Fruit fly (Drosophila melanogaster) whole organism, adult: ENCODE data around the gene kibra.

Source experiments
- CG11617 ChIP-seq: fragments of 200-800 bp; sonication (Bioruptor generic); optimal IDR thresholded peaks from 2 replicates; lab custom pipeline; 2017; ENCODE audit warnings: mild to moderate bottlenecking, missing biosample characterization, missing genetic modification reagents, missing genetic modification characterization
- CG12768 ChIP-seq: fragments of 200-800 bp; sonication (Bioruptor generic); optimal IDR thresholded peaks from 2 replicates; lab custom pipeline; 2017; ENCODE audit warnings: missing biosample characterization, missing genetic modification characterization, mild to moderate bottlenecking, moderate library complexity, missing genetic modification reagents
- CG14711 ChIP-seq: fragments of 200-800 bp; sonication (Bioruptor generic); optimal IDR thresholded peaks from 2 replicates; lab custom pipeline; 2018; ENCODE audit warnings: missing biosample characterization, mild to moderate bottlenecking, missing genetic modification characterization, moderate library complexity
- CG1620 ChIP-seq: fragments of 200-800 bp; sonication (Bioruptor generic); optimal IDR thresholded peaks from 2 replicates; lab custom pipeline; 2016; ENCODE audit warnings: missing biosample characterization, missing genetic modification characterization
- CG33017 ChIP-seq: fragments of 200-800 bp; sonication (Bioruptor generic); optimal IDR thresholded peaks from 2 replicates; lab custom pipeline; 2018; ENCODE audit warnings: missing biosample characterization, mild to moderate bottlenecking, missing genetic modification characterization, moderate library complexity
- CG5204 ChIP-seq: fragments of 200-800 bp; sonication (Bioruptor generic); optimal IDR thresholded peaks from 2 replicates; lab custom pipeline; 2016; ENCODE audit warnings: missing biosample characterization, missing genetic modification characterization
- CG7045 ChIP-seq: fragments of 200-800 bp; sonication (Bioruptor generic); optimal IDR thresholded peaks from 2 replicates; lab custom pipeline; 2017; ENCODE audit warnings: missing biosample characterization, mild to moderate bottlenecking, missing genetic modification characterization
- CG7101 ChIP-seq: fragments of 200-800 bp; sonication (Bioruptor generic); optimal IDR thresholded peaks from 2 replicates; lab custom pipeline; 2018; ENCODE audit warnings: missing biosample characterization, mild to moderate bottlenecking, missing genetic modification characterization, moderate library complexity
- Clk ChIP-seq: fragments of 200-800 bp; sonication (Bioruptor generic); optimal IDR thresholded peaks from 2 replicates; lab custom pipeline; 2017; ENCODE audit warnings: missing biosample characterization, missing genetic modification characterization
- Crg-1 ChIP-seq: fragments of 200-800 bp; sonication (Bioruptor generic); optimal IDR thresholded peaks from 2 replicates; lab custom pipeline; 2016; ENCODE audit warnings: missing biosample characterization, missing genetic modification characterization
- Hr96 ChIP-seq: fragments of 200-800 bp; sonication (Bioruptor generic); optimal IDR thresholded peaks from 2 replicates; lab custom pipeline; 2016; ENCODE audit warnings: missing biosample characterization, missing genetic modification characterization
- Mnt ChIP-seq: fragments of 200-800 bp; sonication (Bioruptor generic); optimal IDR thresholded peaks from 2 replicates; lab custom pipeline; 2016; ENCODE audit warnings: missing biosample characterization, mild to moderate bottlenecking, missing genetic modification characterization
- bab1 ChIP-seq: fragments of 200-800 bp; sonication (Bioruptor generic); optimal IDR thresholded peaks from 3 replicates; lab custom pipeline; 2019; ENCODE audit warnings: missing biosample characterization, mild to moderate bottlenecking, missing genetic modification characterization, moderate library complexity
- cic ChIP-seq: fragments of 200-800 bp; sonication (Bioruptor generic); optimal IDR thresholded peaks from 2 replicates; lab custom pipeline; 2017; ENCODE audit warnings: missing biosample characterization, mild to moderate bottlenecking, missing genetic modification characterization, moderate library complexity
- cnc ChIP-seq, 2 experiments: fragments of >200 bp; optimal IDR thresholded peaks; 2 replicates each; lab custom pipeline; 2017
- kay ChIP-seq: fragments of 200-800 bp; sonication (Bioruptor generic); peaks from one replicate; lab custom pipeline; 2016; ENCODE audit warnings: missing biosample characterization, missing genetic modification characterization, borderline replicate concordance
- ovo ChIP-seq: fragments of 200-800 bp; sonication (Bioruptor generic); optimal IDR thresholded peaks from 2 replicates; lab custom pipeline; 2016; ENCODE audit warnings: missing biosample characterization, missing genetic modification characterization
- pad ChIP-seq: fragments of 200-800 bp; sonication (Bioruptor generic); optimal IDR thresholded peaks from 3 replicates; lab custom pipeline; 2017; ENCODE audit warnings: missing biosample characterization, missing genetic modification characterization, mild to moderate bottlenecking, moderate library complexity, missing genetic modification reagents
- tj ChIP-seq: fragments of 200-800 bp; sonication (Bioruptor generic); optimal IDR thresholded peaks from 3 replicates; lab custom pipeline; 2017; ENCODE audit warnings: missing biosample characterization, mild to moderate bottlenecking, missing genetic modification characterization, moderate library complexity
- toe ChIP-seq: fragments of 200-800 bp; sonication (Bioruptor generic); optimal IDR thresholded peaks from 2 replicates; lab custom pipeline; 2016; ENCODE audit warnings: missing biosample characterization, missing genetic modification characterization

Gene kibra

dm6 chr3R:14728713-14729685 lies 4.9 kb upstream of the kibra start:
- no peak for TF ChIP-seq Hr96 (GFP tag; lab: Kevin White, UChicago)
- TF ChIP-seq pad = no peak
- peak; percentile 1 for TF ChIP-seq CG7101 (tag; lab: Kevin White, UChicago)
- peak; percentile 45 for TF ChIP-seq CG14711
- no peak for TF ChIP-seq Crg-1 (GFP tag; lab: Kevin White, UChicago)
- no peak for TF ChIP-seq toe (GFP tag; lab: Kevin White, UChicago)
- TF ChIP-seq kay (GFP tag; lab: Kevin White, UChicago) = peak; percentile 63
- TF ChIP-seq Mnt = no peak
- peak; percentile 80 for TF ChIP-seq tj (GFP tag; lab: Kevin White, UChicago)
- no peak for TF ChIP-seq cic (GFP tag; lab: Kevin White, UChicago)
- no peak for TF ChIP-seq Clk (GFP tag; lab: Kevin White, UChicago)
- no peak for TF ChIP-seq CG1620
- peak; percentile 45 for TF ChIP-seq bab1 (GFP tag; lab: Kevin White, UChicago)
- no peak for TF ChIP-seq ovo (GFP tag; lab: Kevin White, UChicago)
- peak; percentile 27 for TF ChIP-seq CG11617 (GFP tag; lab: Kevin White, UChicago)
- TF ChIP-seq cnc (optimal IDR thresholded peaks at IDR 0.05; lab: Kevin White, UChicago) = no peak
- TF ChIP-seq CG5204 (GFP tag; lab: Kevin White, UChicago) = no peak
- no peak for TF ChIP-seq CG33017 (tag; lab: Kevin White, UChicago)
- TF ChIP-seq CG12768 = no peak
- peak; percentile 18 for TF ChIP-seq CG7045

DNA sequence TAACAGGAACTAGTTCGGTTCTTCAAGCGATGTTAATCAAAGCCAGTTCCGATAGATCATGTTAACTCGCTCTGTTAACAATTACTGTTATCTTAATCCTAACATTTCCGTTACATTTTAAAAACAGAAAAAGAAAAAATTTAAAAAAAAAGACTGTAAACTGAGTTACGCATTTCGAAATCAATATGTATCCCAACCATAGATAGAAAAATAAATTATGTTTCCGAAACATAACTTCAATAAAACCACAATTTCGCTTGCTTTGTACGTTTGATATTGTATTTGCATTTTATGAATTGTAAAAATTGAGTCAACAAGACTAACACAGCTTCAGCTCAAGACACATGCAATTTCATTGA lies 419 bp upstream of the kibra start:
- TF ChIP-seq Mnt = no peak
- no peak for TF ChIP-seq CG12768
- peak; percentile 15 for TF ChIP-seq kay (GFP tag; lab: Kevin White, UChicago)
- no peak for TF ChIP-seq CG7101 (tag; lab: Kevin White, UChicago)
- TF ChIP-seq Hr96 (GFP tag; lab: Kevin White, UChicago) = no peak

DNA sequence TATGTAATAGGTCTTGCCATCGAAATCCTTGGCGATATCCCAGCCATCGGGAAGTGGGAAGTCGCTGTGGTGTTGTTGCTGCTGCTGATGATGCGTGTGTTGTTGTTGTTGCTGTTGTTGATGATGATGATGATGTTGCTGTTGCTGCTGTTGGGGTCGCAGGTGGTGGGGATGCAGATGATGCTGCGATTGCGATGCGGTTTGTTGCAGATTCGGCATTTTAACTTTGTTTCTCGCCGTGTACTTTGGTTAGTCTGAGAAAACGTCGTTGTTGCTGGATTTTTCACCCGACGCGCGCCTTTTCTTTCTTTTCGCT lies 748 bp downstream of the kibra start:
- no peak for TF ChIP-seq tj (GFP tag; lab: Kevin White, UChicago)
- no peak for TF ChIP-seq CG5204 (GFP tag; lab: Kevin White, UChicago)
- no peak for TF ChIP-seq kay (GFP tag; lab: Kevin White, UChicago)
- no peak for TF ChIP-seq ovo (GFP tag; lab: Kevin White, UChicago)
- TF ChIP-seq CG11617 (GFP tag; lab: Kevin White, UChicago) = no peak
- TF ChIP-seq CG7101 (tag; lab: Kevin White, UChicago) = no peak
- TF ChIP-seq bab1 (GFP tag; lab: Kevin White, UChicago) = no peak
- no peak for TF ChIP-seq Hr96 (GFP tag; lab: Kevin White, UChicago)
- no peak for TF ChIP-seq CG14711

DNA sequence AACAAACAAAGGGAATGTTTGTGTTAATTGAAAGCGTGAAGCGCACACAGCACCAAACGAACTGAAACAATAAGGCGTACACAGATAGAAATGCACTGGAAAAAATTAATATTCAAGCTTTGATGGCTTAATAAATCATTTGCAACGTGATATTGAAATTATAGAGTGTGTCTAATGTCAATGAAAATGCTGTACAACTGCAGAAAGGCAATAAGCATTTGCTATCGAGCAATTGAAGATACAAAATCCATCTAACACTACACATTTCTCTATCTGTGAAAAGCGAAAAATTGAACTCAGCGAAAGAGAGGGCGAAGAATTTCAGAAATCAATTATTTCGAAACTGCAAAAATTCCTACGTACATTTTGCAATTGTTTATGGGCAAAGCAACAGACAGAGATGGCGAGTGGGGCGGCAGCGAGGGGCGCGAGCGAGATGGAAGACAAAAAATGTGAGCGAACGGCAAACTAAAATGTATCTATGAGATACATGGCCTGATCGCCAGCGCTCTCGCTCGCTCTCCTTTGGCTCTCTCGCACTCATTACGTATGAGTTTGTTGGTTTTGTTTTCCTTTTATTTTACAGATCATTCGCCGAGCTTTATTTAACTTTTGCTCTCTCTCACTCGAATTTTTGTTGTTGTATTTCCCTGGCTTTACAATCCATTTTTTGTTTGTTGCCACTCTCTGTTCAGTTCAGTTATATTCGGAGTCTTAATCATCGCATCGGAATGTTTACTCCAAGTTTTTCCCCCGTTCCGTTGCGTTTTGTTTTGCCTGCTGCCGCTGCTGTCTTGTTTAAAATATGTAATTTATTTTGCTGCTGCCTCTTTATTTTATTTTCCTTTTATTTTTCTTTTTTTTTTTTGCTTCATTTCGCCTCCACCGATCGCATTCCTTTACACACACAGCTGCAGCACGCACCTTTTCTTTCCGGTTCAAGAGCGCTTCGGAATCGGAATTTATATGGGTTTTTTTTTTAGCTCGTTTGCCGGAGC lies 1.8 kb downstream of the kibra start:
- TF ChIP-seq CG12768 = peak; percentile 60
- TF ChIP-seq cic (GFP tag; lab: Kevin White, UChicago) = no peak
- peak; percentile 26 for TF ChIP-seq CG7045
- TF ChIP-seq Crg-1 (GFP tag; lab: Kevin White, UChicago) = no peak
- TF ChIP-seq tj (GFP tag; lab: Kevin White, UChicago) = peak; percentile 19
- no peak for TF ChIP-seq kay (GFP tag; lab: Kevin White, UChicago)
- TF ChIP-seq CG7101 (tag; lab: Kevin White, UChicago) = peak; percentile 52
- peak; percentile 31 for TF ChIP-seq CG14711
- TF ChIP-seq CG11617 (GFP tag; lab: Kevin White, UChicago) = peak; percentile 25
- TF ChIP-seq bab1 (GFP tag; lab: Kevin White, UChicago) = peak; percentile 2

DNA sequence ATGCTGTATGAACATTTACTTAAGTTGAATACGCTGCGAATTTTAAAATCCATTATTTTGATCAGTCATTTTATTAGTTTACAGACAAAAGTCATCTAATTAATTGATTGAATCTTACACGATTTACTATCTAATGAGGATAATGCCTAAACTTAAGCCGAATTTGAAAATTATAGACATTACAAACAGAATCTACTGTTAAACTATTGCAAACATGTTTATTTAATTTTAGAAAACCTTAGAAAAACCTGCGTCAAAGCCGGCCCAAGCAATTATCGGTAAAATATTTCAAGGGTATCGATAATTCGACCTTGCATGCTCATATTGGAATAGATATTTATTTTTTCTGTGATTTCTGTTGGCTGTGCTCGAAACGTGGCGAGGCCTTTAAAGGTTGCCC lies 3.2 kb downstream of the kibra start:
- TF ChIP-seq CG7045 (no peak), toe (GFP tag; lab: Kevin White, UChicago) (no peak), CG1620 (no peak), CG12768 (no peak), ovo (GFP tag; lab: Kevin White, UChicago) (no peak)

DNA sequence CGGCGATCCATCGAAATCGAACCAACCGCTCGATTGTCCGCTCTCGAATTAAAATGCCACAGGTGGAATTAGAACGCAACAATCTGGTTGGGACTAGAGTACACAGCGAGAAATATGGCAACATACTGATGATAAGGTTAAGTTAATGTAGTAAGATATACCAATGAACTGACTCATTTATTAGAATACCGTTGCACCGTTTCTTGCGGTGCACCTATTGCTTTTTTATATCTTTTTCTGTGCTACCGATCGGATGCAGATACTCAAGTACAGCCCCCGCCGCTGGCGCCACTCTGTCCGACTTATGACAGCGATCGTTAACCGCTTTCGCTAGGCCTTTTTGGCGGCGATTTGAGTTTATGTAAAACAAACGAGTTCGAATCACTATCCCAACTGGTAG lies 3.9 kb downstream of the kibra start:
- no peak for TF ChIP-seq toe (GFP tag; lab: Kevin White, UChicago)
- no peak for TF ChIP-seq bab1 (GFP tag; lab: Kevin White, UChicago)
- TF ChIP-seq pad = no peak
- no peak for TF ChIP-seq cnc (optimal IDR thresholded peaks at IDR 0.05; lab: Kevin White, UChicago)
